Fruit fly (Drosophila melanogaster) whole organism, embryonic: ENCODE data around the gene Ir25a.

Source experiments
- Adf1 ChIP-seq: fragments of 200-800 bp; sonication (Bioruptor generic); IDR thresholded peaks from 2 replicates; pipeline ENCODE4 v1.3.6; 2022; ENCODE audit warnings: missing biosample characterization, missing genetic modification characterization
- Atf-2 ChIP-seq: fragments of 200-800 bp; sonication (Bioruptor generic); optimal IDR thresholded peaks from 2 replicates; lab custom pipeline; 2016; ENCODE audit warnings: missing biosample characterization, missing genetic modification characterization
- CG10431 ChIP-seq: fragments of 200-800 bp; sonication (Bioruptor generic); optimal IDR thresholded peaks from 3 replicates; lab custom pipeline; 2018; ENCODE audit warnings: missing biosample characterization, mild to moderate bottlenecking, missing genetic modification characterization
- CG11093 ChIP-seq: fragments of 200-800 bp; sonication (Bioruptor generic); IDR thresholded peaks from 3 replicates; pipeline ENCODE4 v1.3.6; 2022; ENCODE audit warnings: missing biosample characterization, missing genetic modification characterization
- CG14860 ChIP-seq: fragments of 200-800 bp; sonication (Bioruptor generic); IDR thresholded peaks from 3 replicates; pipeline ENCODE4 v1.3.6; 2022; ENCODE audit warnings: missing biosample characterization, missing genetic modification characterization; ENCODE audit not compliant: partially characterized antibody
- CG17385 ChIP-seq: fragments of 200-800 bp; sonication (Bioruptor generic); optimal IDR thresholded peaks from 3 replicates; lab custom pipeline; 2018; ENCODE audit warnings: missing biosample characterization, mild to moderate bottlenecking, missing genetic modification characterization
- CG17568 ChIP-seq: fragments of 200-800 bp; sonication (Bioruptor generic); optimal IDR thresholded peaks from 2 replicates; lab custom pipeline; 2018; ENCODE audit warnings: missing biosample characterization, mild to moderate bottlenecking, missing genetic modification characterization, moderate library complexity
- CG2120 ChIP-seq: fragments of 200-800 bp; sonication (Bioruptor generic); optimal IDR thresholded peaks from 3 replicates; lab custom pipeline; 2016; ENCODE audit warnings: missing biosample characterization, missing genetic modification characterization
- CG3995 ChIP-seq: fragments of 200-800 bp; sonication (Bioruptor generic); optimal IDR thresholded peaks from 3 replicates; lab custom pipeline; 2016; ENCODE audit warnings: missing biosample characterization, missing genetic modification characterization
- CG4282 ChIP-seq: fragments of 200-800 bp; sonication (Bioruptor generic); optimal IDR thresholded peaks from 2 replicates; lab custom pipeline; 2016; ENCODE audit warnings: missing biosample characterization, missing genetic modification characterization
- CG7745 ChIP-seq: fragments of 200-800 bp; sonication (Bioruptor generic); optimal IDR thresholded peaks from 2 replicates; lab custom pipeline; 2018; ENCODE audit warnings: missing biosample characterization, mild to moderate bottlenecking, missing genetic modification characterization, moderate library complexity
- CG7839 ChIP-seq: fragments of 200-800 bp; sonication (Bioruptor generic); optimal IDR thresholded peaks from 3 replicates; lab custom pipeline; 2018; ENCODE audit warnings: missing biosample characterization, mild to moderate bottlenecking, missing genetic modification characterization, moderate library complexity
- CG7987 ChIP-seq: fragments of 200-800 bp; sonication (Bioruptor generic); optimal IDR thresholded peaks from 2 replicates; lab custom pipeline; 2018; ENCODE audit warnings: missing biosample characterization, mild to moderate bottlenecking, missing genetic modification characterization, moderate library complexity
- CG9932 ChIP-seq: fragments of 200-800 bp; sonication (Bioruptor generic); IDR thresholded peaks from 2 replicates; pipeline ENCODE4 v1.3.6; 2022; ENCODE audit warnings: missing biosample characterization, missing genetic modification characterization
- CHES-1-like ChIP-seq: fragments of 200-800 bp; sonication (Bioruptor generic); optimal IDR thresholded peaks from 2 replicates; lab custom pipeline; 2016; ENCODE audit warnings: missing biosample characterization, missing genetic modification characterization
- D19A ChIP-seq: fragments of 200-800 bp; optimal IDR thresholded peaks from 3 replicates; lab custom pipeline; 2019; ENCODE audit warnings: missing biosample characterization, mild to moderate bottlenecking, missing genetic modification characterization, moderate library complexity
- Dek ChIP-seq: fragments of 200-800 bp; sonication (Bioruptor generic); optimal IDR thresholded peaks from 3 replicates; lab custom pipeline; 2019; ENCODE audit warnings: missing biosample characterization, mild to moderate bottlenecking, missing genetic modification characterization, moderate library complexity
- E2f1 ChIP-seq: fragments of 200-800 bp; sonication (Bioruptor generic); IDR thresholded peaks from 2 replicates; pipeline ENCODE4 v1.3.6; 2022; ENCODE audit warnings: missing biosample characterization, missing genetic modification characterization
- Ets65A ChIP-seq: fragments of 200-800 bp; sonication (Bioruptor generic); peaks from one replicate; lab custom pipeline; 2016; ENCODE audit warnings: missing biosample characterization, missing genetic modification characterization
- Fer1 ChIP-seq: fragments of 200-800 bp; sonication (Bioruptor generic); optimal IDR thresholded peaks from 2 replicates; lab custom pipeline; 2017; ENCODE audit warnings: missing biosample characterization, mild to moderate bottlenecking, missing genetic modification characterization
- HLHmδ ChIP-seq: fragments of 200-800 bp; sonication (Bioruptor generic); optimal IDR thresholded peaks from 2 replicates; lab custom pipeline; 2018; ENCODE audit warnings: missing biosample characterization, mild to moderate bottlenecking, missing genetic modification characterization, moderate library complexity
- Hmx ChIP-seq: fragments of 200-800 bp; sonication (Bioruptor generic); optimal IDR thresholded peaks from 2 replicates; lab custom pipeline; 2016; ENCODE audit warnings: missing biosample characterization, missing genetic modification characterization
- MESR4 ChIP-seq: fragments of 200-800 bp; sonication (Bioruptor generic); optimal IDR thresholded peaks from 2 replicates; lab custom pipeline; 2018; ENCODE audit warnings: missing biosample characterization, mild to moderate bottlenecking, missing genetic modification characterization, moderate library complexity
- Mrtf ChIP-seq: fragments of 200-800 bp; sonication (Bioruptor generic); IDR thresholded peaks from 3 replicates; pipeline ENCODE4 v1.3.6; 2022; ENCODE audit warnings: missing biosample characterization, missing genetic modification characterization
- NC2α ChIP-seq: fragments of 200-800 bp; sonication (Bioruptor generic); optimal IDR thresholded peaks from 2 replicates; lab custom pipeline; 2016; ENCODE audit warnings: missing biosample characterization, missing genetic modification characterization
- PHDP ChIP-seq: fragments of 200-800 bp; sonication (Bioruptor generic); optimal IDR thresholded peaks from 3 replicates; lab custom pipeline; 2018; ENCODE audit warnings: missing biosample characterization, mild to moderate bottlenecking, missing genetic modification characterization, moderate library complexity
- Pdp1 ChIP-seq, 2 experiments: fragments of 200-800 bp; sonication (Bioruptor generic); optimal IDR thresholded peaks; 3 replicates each; lab custom pipeline; 2016; ENCODE audit warnings: missing biosample characterization in 2 of 2, missing genetic modification characterization in 2 of 2, mild to moderate bottlenecking in 1 of 2, moderate library complexity in 1 of 2
- TFAM ChIP-seq: fragments of 200-800 bp; sonication (Bioruptor generic); optimal IDR thresholded peaks from 2 replicates; lab custom pipeline; 2017; ENCODE audit warnings: missing biosample characterization, missing genetic modification characterization, inconsistent platforms
- Trl ChIP-seq, 3 experiments: fragments of >200 bp in 2 of 3; fragments of 200-800 bp in 1 of 3; sonication (Bioruptor generic) in 1 of 3; optimal IDR thresholded peaks; 2 replicates in 1 of 3; 3 replicates in 2 of 3; lab custom pipeline; 2016 to 2017; ENCODE audit warnings: missing biosample characterization in 1 of 3, missing genetic modification characterization in 1 of 3
- ash1 ChIP-seq: fragments of 200-800 bp; sonication (Bioruptor generic); optimal IDR thresholded peaks from 2 replicates; lab custom pipeline; 2018; ENCODE audit warnings: missing biosample characterization, mild to moderate bottlenecking, missing genetic modification characterization
- dati ChIP-seq: fragments of 200-800 bp; sonication (Bioruptor generic); IDR thresholded peaks from 2 replicates; pipeline ENCODE4 v1.3.6; 2022; ENCODE audit warnings: missing biosample characterization, missing genetic modification characterization
- en ChIP-seq: fragments of 200-800 bp; sonication (Bioruptor generic); optimal IDR thresholded peaks from 2 replicates; lab custom pipeline; 2016; ENCODE audit warnings: missing biosample characterization, missing genetic modification characterization
- ham ChIP-seq: fragments of 200-800 bp; sonication (Bioruptor generic); IDR thresholded peaks from 2 replicates; pipeline ENCODE4 v1.3.6; 2022; ENCODE audit warnings: missing biosample characterization, missing genetic modification characterization
- hkb ChIP-seq, 2 experiments: fragments of 200-800 bp in 1 of 2; fragments of >200 bp in 1 of 2; sonication (Bioruptor generic) in 1 of 2; IDR thresholded peaks in 1 of 2; optimal IDR thresholded peaks in 1 of 2; 2 replicates each; pipeline versions ENCODE4 v1.3.6 to Lab custom; 2017 to 2022; ENCODE audit warnings: missing biosample characterization in 1 of 2, missing genetic modification characterization in 1 of 2
- jigr1 ChIP-seq: fragments of 200-800 bp; sonication (Bioruptor generic); IDR thresholded peaks from 3 replicates; pipeline ENCODE4 v1.3.6; 2022; ENCODE audit warnings: missing biosample characterization, missing genetic modification characterization
- kni ChIP-seq: fragments of 200-800 bp; sonication (Bioruptor generic); optimal IDR thresholded peaks from 3 replicates; lab custom pipeline; 2017; ENCODE audit warnings: mild to moderate bottlenecking, missing biosample characterization, missing genetic modification reagents, missing genetic modification characterization
- knrl ChIP-seq: fragments of 200-800 bp; sonication (Bioruptor generic); IDR thresholded peaks from 3 replicates; pipeline ENCODE4 v1.3.6; 2022; ENCODE audit warnings: missing biosample characterization, missing genetic modification characterization; ENCODE audit not compliant: partially characterized antibody
- lola ChIP-seq, 3 experiments: fragments of >200 bp in 2 of 3; fragments of 200-800 bp in 1 of 3; sonication (Bioruptor generic) in 1 of 3; optimal IDR thresholded peaks; 2 replicates each; lab custom pipeline; 2017 to 2019; ENCODE audit warnings: missing biosample characterization in 3 of 3, missing genetic modification characterization in 3 of 3, mild to moderate bottlenecking in 1 of 3, moderate library complexity in 1 of 3
- onecut ChIP-seq: fragments of 200-800 bp; sonication (Bioruptor generic); IDR thresholded peaks from 2 replicates; pipeline ENCODE4 v1.3.6; 2022; ENCODE audit warnings: missing biosample characterization, missing genetic modification characterization
- pan ChIP-seq, 4 experiments: fragments of >200 bp in 3 of 4; fragments of 200-800 bp in 1 of 4; sonication (Bioruptor generic) in 1 of 4; optimal IDR thresholded peaks in 3 of 4; IDR thresholded peaks in 1 of 4; 2 replicates each; pipeline versions ENCODE4 v1.3.6 to Lab custom; 2017 to 2022; ENCODE audit warnings: missing biosample characterization in 2 of 4, missing genetic modification characterization in 2 of 4, mixed read lengths in 1 of 4
- repo ChIP-seq: fragments of 200-800 bp; sonication (Bioruptor generic); optimal IDR thresholded peaks from 2 replicates; lab custom pipeline; 2016; ENCODE audit warnings: missing biosample characterization, missing genetic modification characterization
- sens ChIP-seq: fragments of 200-800 bp; sonication (Bioruptor generic); peaks from one replicate; lab custom pipeline; 2016; ENCODE audit warnings: missing biosample characterization, missing genetic modification characterization
- seq ChIP-seq: fragments of 200-800 bp; sonication (Bioruptor generic); IDR thresholded peaks from 2 replicates; pipeline ENCODE4 v1.3.6; 2022; ENCODE audit warnings: missing biosample characterization, missing genetic modification characterization
- slp2 ChIP-seq: fragments of 200-800 bp; sonication (Bioruptor generic); optimal IDR thresholded peaks from 2 replicates; lab custom pipeline; 2016; ENCODE audit warnings: missing biosample characterization, missing genetic modification characterization
- sqz ChIP-seq: fragments of 200-800 bp; sonication (Bioruptor generic); optimal IDR thresholded peaks from 3 replicates; lab custom pipeline; 2018; ENCODE audit warnings: missing biosample characterization, mild to moderate bottlenecking, missing genetic modification characterization
- zen2 ChIP-seq: fragments of 200-800 bp; sonication (Bioruptor generic); IDR thresholded peaks from 3 replicates; pipeline ENCODE4 v1.3.6; 2022; ENCODE audit warnings: missing biosample characterization, missing genetic modification characterization; ENCODE audit not compliant: partially characterized antibody

The Ir25a gene

dm6 chr2L:4846629-4847125, 11.6 kb upstream of the Ir25a start (continued):
- no peak for TF ChIP-seq CG14860 (GFP tag; lab: Robert Waterston, UW)
- no peak for TF ChIP-seq CG2120
- no peak for TF ChIP-seq Hmx (GFP tag; lab: Kevin White, UChicago)
- TF ChIP-seq hkb (optimal IDR thresholded peaks at IDR 0.05; lab: Kevin White, UChicago) = no peak
- no peak for TF ChIP-seq hkb (GFP tag; IDR thresholded peaks at IDR 0.05; lab: Robert Waterston, UW)
- TF ChIP-seq pan (optimal IDR thresholded peaks at IDR 0.05; lab: Kevin White, UChicago) = no peak
- no peak for TF ChIP-seq pan (GFP tag; optimal IDR thresholded peaks at IDR 0.05 in 1 of 2, IDR thresholded peaks at IDR 0.05 in 1 of 2)
- no peak for TF ChIP-seq CG9932
- TF ChIP-seq MESR4 (GFP tag; lab: Kevin White, UChicago) = peak; percentile 49
- TF ChIP-seq knrl (GFP tag; lab: Robert Waterston, UW) = no peak
- TF ChIP-seq ham (GFP tag; lab: Robert Waterston, UW) = no peak
- peak; percentile 52 for TF ChIP-seq sens (GFP tag; lab: Kevin White, UChicago)
- peak in 1 of 2 experiments; percentile 32 for TF ChIP-seq Trl (optimal IDR thresholded peaks at IDR 0.05; lab: Kevin White, UChicago)
- no peak for TF ChIP-seq Trl (GFP tag; optimal IDR thresholded peaks at IDR 0.05; lab: Kevin White, UChicago)
- TF ChIP-seq CHES-1-like (GFP tag; lab: Kevin White, UChicago) = no peak
- no peak for TF ChIP-seq slp2 (GFP tag; lab: Kevin White, UChicago)
- TF ChIP-seq Adf1 (GFP tag; lab: Robert Waterston, UW) = peak; percentile 95
- no peak for TF ChIP-seq Fer1 (GFP tag; lab: Kevin White, UChicago)
- peak; percentile 41 for TF ChIP-seq sqz (GFP tag; lab: Kevin White, UChicago)
- peak in 1 of 2 experiments; percentile 71 for TF ChIP-seq Pdp1 (GFP tag; optimal IDR thresholded peaks at IDR 0.05; lab: Kevin White, UChicago)
- TF ChIP-seq, all 482 proteins: peak for 12

- TF ChIP-seq Dek (tag; lab: Kevin White, UChicago) (no peak), CG3995 (GFP tag; lab: Kevin White, UChicago) (no peak), E2f1 (no peak), PHDP (tag; lab: Kevin White, UChicago) (peak; percentile 19), en (GFP tag; lab: Kevin White, UChicago) (no peak), repo (peak; percentile 40), Fer1 (GFP tag; lab: Kevin White, UChicago) (peak; percentile 28), CG7745 (tag; lab: Kevin White, UChicago) (no peak), HLHmδ (GFP tag; lab: Kevin White, UChicago) (no peak), dati (no peak), jigr1 (GFP tag; lab: Robert Waterston, UW) (no peak), kni (GFP tag; lab: Kevin White, UChicago) (peak; percentile 87), CG17385 (no peak), NC2α (GFP tag; lab: Kevin White, UChicago) (no peak), CG17568 (peak; percentile 59), Mrtf (GFP tag; lab: Robert Waterston, UW) (no peak; the same call in 2 of the 3 replicates), zen2 (GFP tag; lab: Robert Waterston, UW) (no peak), CG7987 (GFP tag; lab: Kevin White, UChicago) (peak; percentile 70), D19A (no peak), CG11093 (GFP tag; lab: Robert Waterston, UW) (no peak), Atf-2 (GFP tag; lab: Kevin White, UChicago) (peak; percentile 13), CG4282 (GFP tag; lab: Kevin White, UChicago) (no peak), CG7839 (tag; lab: Kevin White, UChicago) (no peak), Ets65A (GFP tag; lab: Kevin White, UChicago) (peak; percentile 87), onecut (peak; percentile 97), ash1 (no peak), seq (GFP tag; lab: Robert Waterston, UW) (no peak; the same call in 1 of the 2 replicates), CG10431 (GFP tag; lab: Kevin White, UChicago) (peak; percentile 65), lola (GFP tag; optimal IDR thresholded peaks at IDR 0.05; lab: Kevin White, UChicago) (peak in 1 of 3 experiments; percentile 35), TFAM (GFP tag; lab: Kevin White, UChicago) (peak; percentile 18)
Measured at dm6 chr2L:4838494-4839320, 3.6 kb upstream of the Ir25a start.
